Fruit fly (Drosophila melanogaster) whole organism, embryonic: ENCODE measurements around the gene NELF-B.
A peak's percentile ranks its signal among the peaks of the same experiment; 100 is the strongest.

ENCODE experiments used
- ATbp ChIP-seq: fragments of 200-800 bp; sonication (Bioruptor generic); optimal IDR thresholded peaks from 2 replicates; lab custom pipeline; 2017; ENCODE audit warnings: missing biosample characterization, mild to moderate bottlenecking, missing genetic modification characterization, missing genetic modification reagents
- CG11504 ChIP-seq: fragments of 200-800 bp; sonication (Bioruptor generic); optimal IDR thresholded peaks from 3 replicates; lab custom pipeline; 2019; ENCODE audit warnings: missing biosample characterization, mild to moderate bottlenecking, missing genetic modification characterization, moderate library complexity
- CG11560 ChIP-seq: fragments of 200-800 bp; sonication (Bioruptor generic); IDR thresholded peaks from 3 replicates; pipeline ENCODE4 v1.3.6; 2022; ENCODE audit warnings: missing biosample characterization, missing genetic modification characterization
- CG11696 ChIP-seq: fragments of 200-800 bp; sonication (Bioruptor generic); IDR thresholded peaks from 2 replicates; pipeline ENCODE4 v1.3.6; 2022; ENCODE audit warnings: missing biosample characterization, missing genetic modification characterization
- CG1233 ChIP-seq: fragments of 200-800 bp; sonication (Bioruptor generic); optimal IDR thresholded peaks from 4 replicates; lab custom pipeline; 2018; ENCODE audit warnings: missing biosample characterization, mild to moderate bottlenecking, missing genetic modification characterization
- CG12391 ChIP-seq: fragments of 200-800 bp; sonication (Bioruptor generic); optimal IDR thresholded peaks from 3 replicates; lab custom pipeline; 2018; ENCODE audit warnings: missing biosample characterization, mild to moderate bottlenecking, missing genetic modification characterization, moderate library complexity
- CG12744 ChIP-seq: fragments of 200-800 bp; sonication (Bioruptor generic); optimal IDR thresholded peaks from 2 replicates; lab custom pipeline; 2016; ENCODE audit warnings: missing biosample characterization, missing genetic modification characterization
- CG1647 ChIP-seq: fragments of 200-800 bp; sonication (Bioruptor generic); optimal IDR thresholded peaks from 3 replicates; lab custom pipeline; 2016; ENCODE audit warnings: missing biosample characterization, missing genetic modification characterization
- CG17359 ChIP-seq: fragments of 200-800 bp; sonication (Bioruptor generic); optimal IDR thresholded peaks from 3 replicates; lab custom pipeline; 2018; ENCODE audit warnings: missing biosample characterization, mild to moderate bottlenecking, missing genetic modification characterization, moderate library complexity
- CG18011 ChIP-seq: fragments of 200-800 bp; sonication (Bioruptor generic); optimal IDR thresholded peaks from 2 replicates; lab custom pipeline; 2017; ENCODE audit warnings: missing biosample characterization, missing genetic modification characterization, mild to moderate bottlenecking, moderate library complexity, missing genotype
- CG2202 ChIP-seq: fragments of 200-800 bp; sonication (Bioruptor generic); optimal IDR thresholded peaks from 2 replicates; lab custom pipeline; 2018; ENCODE audit warnings: missing biosample characterization, mild to moderate bottlenecking, missing genetic modification characterization
- CG3065 ChIP-seq: fragments of 200-800 bp; sonication (Bioruptor generic); optimal IDR thresholded peaks from 2 replicates; lab custom pipeline; 2016; ENCODE audit warnings: missing biosample characterization, missing genetic modification characterization
- CG4282 ChIP-seq: fragments of 200-800 bp; sonication (Bioruptor generic); optimal IDR thresholded peaks from 2 replicates; lab custom pipeline; 2016; ENCODE audit warnings: missing biosample characterization, missing genetic modification characterization
- CG43689 ChIP-seq: fragments of 200-800 bp; sonication (Bioruptor generic); IDR thresholded peaks from 2 replicates; pipeline ENCODE4 v1.3.6; 2022; ENCODE audit warnings: missing biosample characterization, missing genetic modification characterization
- CG5180 ChIP-seq: fragments of 200-800 bp; sonication (Bioruptor generic); optimal IDR thresholded peaks from 3 replicates; lab custom pipeline; 2017; ENCODE audit warnings: missing biosample characterization, missing genetic modification characterization, mild to moderate bottlenecking, moderate library complexity, missing genetic modification reagents
- CG6654 ChIP-seq: fragments of 200-800 bp; sonication (Bioruptor generic); optimal IDR thresholded peaks from 2 replicates; lab custom pipeline; 2017; ENCODE audit warnings: missing biosample characterization, mild to moderate bottlenecking, missing genetic modification characterization
- CG6683 ChIP-seq: fragments of 200-800 bp; sonication (Bioruptor generic); optimal IDR thresholded peaks from 2 replicates; lab custom pipeline; 2017; ENCODE audit warnings: missing biosample characterization, mild to moderate bottlenecking, missing genetic modification characterization, missing genetic modification reagents
- CG7556 ChIP-seq: fragments of 200-800 bp; sonication (Bioruptor generic); optimal IDR thresholded peaks from 2 replicates; lab custom pipeline; 2017; ENCODE audit warnings: missing biosample characterization, mild to moderate bottlenecking, missing genetic modification characterization
- CG7987 ChIP-seq: fragments of 200-800 bp; sonication (Bioruptor generic); optimal IDR thresholded peaks from 2 replicates; lab custom pipeline; 2018; ENCODE audit warnings: missing biosample characterization, mild to moderate bottlenecking, missing genetic modification characterization, moderate library complexity
- CG9609 ChIP-seq: fragments of 200-800 bp; sonication (Bioruptor generic); optimal IDR thresholded peaks from 3 replicates; lab custom pipeline; 2016; ENCODE audit warnings: missing biosample characterization, missing genetic modification characterization
- CG9727 ChIP-seq: fragments of 200-800 bp; sonication (Bioruptor generic); optimal IDR thresholded peaks from 3 replicates; lab custom pipeline; 2017; ENCODE audit warnings: missing biosample characterization, mild to moderate bottlenecking, missing genetic modification characterization
- CHES-1-like ChIP-seq: fragments of 200-800 bp; sonication (Bioruptor generic); optimal IDR thresholded peaks from 2 replicates; lab custom pipeline; 2016; ENCODE audit warnings: missing biosample characterization, missing genetic modification characterization
- D ChIP-seq, 2 experiments: fragments of 200-800 bp in 1 of 2; fragments of >200 bp in 1 of 2; sonication (Bioruptor generic) in 1 of 2; optimal IDR thresholded peaks; 2 replicates in 1 of 2; 3 replicates in 1 of 2; lab custom pipeline; 2017; ENCODE audit warnings: mild to moderate bottlenecking in 1 of 2, missing biosample characterization in 1 of 2, missing genetic modification characterization in 1 of 2, missing genetic modification reagents in 1 of 2
- Dad ChIP-seq: fragments of 200-800 bp; sonication (Bioruptor generic); optimal IDR thresholded peaks from 3 replicates; lab custom pipeline; 2016; ENCODE audit warnings: missing biosample characterization, missing genetic modification characterization
- Doc3 ChIP-seq: fragments of 200-800 bp; sonication (Bioruptor generic); IDR thresholded peaks from 3 replicates; pipeline ENCODE4 v1.3.6; 2022; ENCODE audit warnings: missing biosample characterization, missing genetic modification characterization; ENCODE audit not compliant: partially characterized antibody
- E2f1 ChIP-seq: fragments of 200-800 bp; sonication (Bioruptor generic); IDR thresholded peaks from 2 replicates; pipeline ENCODE4 v1.3.6; 2022; ENCODE audit warnings: missing biosample characterization, missing genetic modification characterization
- HLH54F ChIP-seq: fragments of 200-800 bp; sonication (Bioruptor generic); optimal IDR thresholded peaks from 3 replicates; lab custom pipeline; 2016; ENCODE audit warnings: missing biosample characterization, missing genetic modification characterization
- Hmx ChIP-seq: fragments of 200-800 bp; sonication (Bioruptor generic); optimal IDR thresholded peaks from 2 replicates; lab custom pipeline; 2016; ENCODE audit warnings: missing biosample characterization, missing genetic modification characterization
- Hr78 ChIP-seq, 2 experiments: fragments of 200-800 bp in 1 of 2; fragments of >200 bp in 1 of 2; sonication (Bioruptor generic) in 1 of 2; optimal IDR thresholded peaks; 2 replicates each; lab custom pipeline; 2017 to 2019; ENCODE audit warnings: missing biosample characterization in 2 of 2, missing genetic modification characterization in 2 of 2, mild to moderate bottlenecking in 1 of 2, moderate library complexity in 1 of 2
- Nf-YA ChIP-seq: fragments of 200-800 bp; sonication (Bioruptor generic); IDR thresholded peaks from 2 replicates; pipeline ENCODE4 v1.3.6; 2022; ENCODE audit warnings: missing biosample characterization, missing genetic modification characterization
- Sry-δ ChIP-seq: fragments of 200-800 bp; sonication (Bioruptor generic); optimal IDR thresholded peaks from 2 replicates; lab custom pipeline; 2016; ENCODE audit warnings: missing biosample characterization, missing genetic modification characterization
- YL-1 ChIP-seq: fragments of 200-800 bp; sonication (Bioruptor generic); optimal IDR thresholded peaks from 3 replicates; lab custom pipeline; 2017; ENCODE audit warnings: missing biosample characterization, mild to moderate bottlenecking, missing genetic modification characterization
- ase ChIP-seq: fragments of 200-800 bp; sonication (Bioruptor generic); IDR thresholded peaks from 3 replicates; pipeline ENCODE4 v1.3.6; 2022; ENCODE audit warnings: missing biosample characterization, missing genetic modification characterization
- bab2 ChIP-seq: fragments of 200-800 bp; sonication (Bioruptor generic); optimal IDR thresholded peaks from 2 replicates; lab custom pipeline; 2016; ENCODE audit warnings: missing biosample characterization, missing genetic modification characterization
- chn ChIP-seq: fragments of 200-800 bp; sonication (Bioruptor generic); optimal IDR thresholded peaks from 2 replicates; lab custom pipeline; 2016; ENCODE audit warnings: missing biosample characterization, missing genetic modification characterization
- croc ChIP-seq: fragments of 200-800 bp; sonication (Bioruptor generic); conservative IDR thresholded peaks from 3 replicates; pipeline ENCODE4 v1.3.6; 2022; ENCODE audit warnings: missing biosample characterization, missing genetic modification characterization
- dimm ChIP-seq: fragments of 200-800 bp; sonication (Bioruptor generic); IDR thresholded peaks from 2 replicates; pipeline ENCODE4 v1.3.6; 2022; ENCODE audit warnings: missing biosample characterization, missing genetic modification characterization
- eve ChIP-seq, 2 experiments: fragments of >200 bp; optimal IDR thresholded peaks; 2 replicates each; lab custom pipeline; 2017; ENCODE audit warnings: missing biosample characterization in 2 of 2, missing genetic modification characterization in 2 of 2
- ewg ChIP-seq: fragments of 200-800 bp; sonication (Bioruptor generic); optimal IDR thresholded peaks from 3 replicates; lab custom pipeline; 2017; ENCODE audit warnings: mild to moderate bottlenecking, missing biosample characterization, missing genetic modification reagents, missing genetic modification characterization
- fru ChIP-seq: fragments of >200 bp; optimal IDR thresholded peaks from 2 replicates; lab custom pipeline; 2017
- jing ChIP-seq: fragments of 200-800 bp; sonication (Bioruptor generic); optimal IDR thresholded peaks from 2 replicates; lab custom pipeline; 2018; ENCODE audit warnings: missing biosample characterization, mild to moderate bottlenecking, missing genetic modification characterization
- lab ChIP-seq: fragments of 200-800 bp; sonication (Bioruptor generic); optimal IDR thresholded peaks from 3 replicates; lab custom pipeline; 2017; ENCODE audit warnings: missing biosample characterization, missing genetic modification characterization, mild to moderate bottlenecking, moderate library complexity, missing genetic modification reagents
- onecut ChIP-seq: fragments of 200-800 bp; sonication (Bioruptor generic); IDR thresholded peaks from 2 replicates; pipeline ENCODE4 v1.3.6; 2022; ENCODE audit warnings: missing biosample characterization, missing genetic modification characterization
- pan ChIP-seq, 4 experiments: fragments of >200 bp in 3 of 4; fragments of 200-800 bp in 1 of 4; sonication (Bioruptor generic) in 1 of 4; optimal IDR thresholded peaks in 3 of 4; IDR thresholded peaks in 1 of 4; 2 replicates each; pipeline versions ENCODE4 v1.3.6 to Lab custom; 2017 to 2022; ENCODE audit warnings: missing biosample characterization in 2 of 4, missing genetic modification characterization in 2 of 4, mixed read lengths in 1 of 4
- pb ChIP-seq: fragments of 200-800 bp; sonication (Bioruptor generic); optimal IDR thresholded peaks from 3 replicates; lab custom pipeline; 2016; ENCODE audit warnings: missing biosample characterization, missing genetic modification characterization
- slbo ChIP-seq: fragments of 200-800 bp; sonication (Bioruptor generic); IDR thresholded peaks from 2 replicates; pipeline ENCODE4 v1.3.6; 2022; ENCODE audit warnings: missing biosample characterization, missing genetic modification characterization
- sqz ChIP-seq: fragments of 200-800 bp; sonication (Bioruptor generic); optimal IDR thresholded peaks from 3 replicates; lab custom pipeline; 2018; ENCODE audit warnings: missing biosample characterization, mild to moderate bottlenecking, missing genetic modification characterization
- tin ChIP-seq: fragments of 200-800 bp; sonication (Bioruptor generic); optimal IDR thresholded peaks from 3 replicates; lab custom pipeline; 2016; ENCODE audit warnings: missing biosample characterization, missing genetic modification characterization
- zen2 ChIP-seq: fragments of 200-800 bp; sonication (Bioruptor generic); IDR thresholded peaks from 3 replicates; pipeline ENCODE4 v1.3.6; 2022; ENCODE audit warnings: missing biosample characterization, missing genetic modification characterization; ENCODE audit not compliant: partially characterized antibody

NELF-B gene

DNA sequence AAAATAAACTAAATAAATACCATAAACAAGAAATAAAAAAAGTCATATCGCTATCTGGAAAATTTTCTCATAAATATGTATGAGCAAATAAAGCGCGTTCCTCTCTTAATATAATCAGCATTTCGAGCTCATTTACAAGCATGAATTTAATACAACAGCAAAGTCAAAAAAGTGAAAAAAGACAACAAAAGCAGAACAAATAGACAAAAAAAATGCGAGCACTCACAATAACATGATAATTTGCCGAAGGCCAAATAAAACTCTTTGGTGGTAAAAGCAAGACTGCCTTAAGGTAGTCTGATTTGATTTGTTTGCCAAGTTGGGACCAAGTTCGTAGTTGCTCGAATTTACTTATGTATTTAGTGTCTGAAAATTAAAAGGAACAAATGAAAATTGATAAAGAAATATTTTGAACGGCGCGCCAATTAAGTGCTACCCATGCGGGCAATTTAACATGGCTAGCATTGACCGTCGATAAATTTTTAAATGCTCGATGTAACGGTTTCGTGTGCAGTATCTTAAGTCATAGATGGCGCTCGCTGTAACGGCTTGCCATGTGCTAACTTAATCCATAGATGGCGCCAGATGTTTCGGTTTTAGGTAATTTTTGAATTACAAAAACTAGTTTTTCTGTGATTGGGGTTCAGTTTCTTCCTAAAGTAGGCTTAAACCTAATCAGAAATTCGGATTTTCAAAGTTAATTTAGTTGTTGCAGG is 17.6 kb downstream of the NELF-B start (continued):
- TF ChIP-seq chn (GFP tag; lab: Kevin White, UChicago) = no peak
- no peak for TF ChIP-seq jing (GFP tag; lab: Kevin White, UChicago)
- peak; percentile 24; the same call in 1 of the 2 replicates for TF ChIP-seq E2f1 (GFP tag; lab: Robert Waterston, UW)
- no peak for TF ChIP-seq D (optimal IDR thresholded peaks at IDR 0.05; lab: Kevin White, UChicago)
- no peak for TF ChIP-seq D (GFP tag; optimal IDR thresholded peaks at IDR 0.05; lab: Kevin White, UChicago)
- TF ChIP-seq CG9609 (GFP tag; lab: Kevin White, UChicago) = peak; percentile 22
- no peak for TF ChIP-seq CG12391 (tag; lab: Kevin White, UChicago)
- peak; percentile 16 for TF ChIP-seq CG7987
- no peak for TF ChIP-seq pan (optimal IDR thresholded peaks at IDR 0.05; lab: Kevin White, UChicago)
- TF ChIP-seq pan (GFP tag; optimal IDR thresholded peaks at IDR 0.05 in 1 of 2, IDR thresholded peaks at IDR 0.05 in 1 of 2) = no peak
- TF ChIP-seq Hmx = no peak
- peak; percentile 26 for TF ChIP-seq lab (GFP tag; lab: Kevin White, UChicago)
- no peak for TF ChIP-seq CG3065
- TF ChIP-seq CG1233 = no peak
- TF ChIP-seq CG17359 = peak; percentile 18
- TF ChIP-seq CG11560 = peak; percentile 35; the same call in 1 of the 3 replicates
- TF ChIP-seq sqz (GFP tag; lab: Kevin White, UChicago) = no peak
- TF ChIP-seq slbo (GFP tag; lab: Robert Waterston, UW) = peak; percentile 58; the same call in 1 of the 2 replicates
- TF ChIP-seq CG6654 (GFP tag; lab: Kevin White, UChicago) = no peak
- no peak for TF ChIP-seq CG9727 (GFP tag; lab: Kevin White, UChicago)
- no peak for TF ChIP-seq fru (lab: Kevin White, UChicago)
- TF ChIP-seq CG6683 (GFP tag; lab: Kevin White, UChicago) = no peak
- no peak for TF ChIP-seq Dad (GFP tag; lab: Kevin White, UChicago)
- no peak for TF ChIP-seq Hr78 (GFP tag; optimal IDR thresholded peaks at IDR 0.05; lab: Kevin White, UChicago)
- TF ChIP-seq CG18011 = no peak
- no peak for TF ChIP-seq croc (GFP tag; lab: Robert Waterston, UW)
- no peak for TF ChIP-seq YL-1 (GFP tag; lab: Kevin White, UChicago)
- TF ChIP-seq CG7556 (GFP tag; lab: Kevin White, UChicago) = no peak
- peak; percentile 26 for TF ChIP-seq CG1647 (GFP tag; lab: Kevin White, UChicago)
- TF ChIP-seq ewg = no peak
- TF ChIP-seq CG2202 (tag; lab: Kevin White, UChicago) = no peak
- TF ChIP-seq Sry-δ (GFP tag; lab: Kevin White, UChicago) = peak; percentile 61
- no peak for TF ChIP-seq Nf-YA (GFP tag; lab: Robert Waterston, UW)
- TF ChIP-seq CG11504 (tag; lab: Kevin White, UChicago) = peak; percentile 38
- TF ChIP-seq dimm (GFP tag; lab: Robert Waterston, UW) = no peak
- TF ChIP-seq CHES-1-like (GFP tag; lab: Kevin White, UChicago) = peak; percentile 73
- TF ChIP-seq tin (GFP tag; lab: Kevin White, UChicago) = peak; percentile 50
- no peak for TF ChIP-seq HLH54F (GFP tag; lab: Kevin White, UChicago)
- no peak for TF ChIP-seq CG4282
- TF ChIP-seq ATbp (GFP tag; lab: Kevin White, UChicago) = no peak
- TF ChIP-seq CG12744 (GFP tag; lab: Kevin White, UChicago) = no peak
- TF ChIP-seq zen2 (GFP tag; lab: Robert Waterston, UW) = no peak
- peak; percentile 55; the same call in 1 of the 2 replicates for TF ChIP-seq onecut (GFP tag; lab: Robert Waterston, UW)
- TF ChIP-seq bab2 = peak; percentile 4
- no peak for TF ChIP-seq CG43689 (GFP tag; lab: Robert Waterston, UW)
- no peak for TF ChIP-seq ase (GFP tag; lab: Robert Waterston, UW)
- TF ChIP-seq CG11696 (GFP tag; lab: Robert Waterston, UW) = no peak
- TF ChIP-seq CG5180 (GFP tag; lab: Kevin White, UChicago) = peak; percentile 7
- no peak for TF ChIP-seq Doc3 (GFP tag; lab: Robert Waterston, UW)
- no peak for TF ChIP-seq pb (GFP tag; lab: Kevin White, UChicago)
- TF ChIP-seq eve (GFP tag; optimal IDR thresholded peaks at IDR 0.05; lab: Kevin White, UChicago) = peak in 1 of 2 experiments; percentile 56
